Fruit fly (Drosophila melanogaster) whole organism, embryonic: Measurements from ENCODE around the gene Piezo.

Source experiments
- Awh ChIP-seq: fragments of 200-800 bp; sonication (Bioruptor generic); IDR thresholded peaks from 2 replicates; pipeline ENCODE4, ENCODE4 v1.3.6; 2022; ENCODE audit warnings: missing biosample characterization, missing genetic modification characterization
- Blimp-1 ChIP-seq: fragments of 200-800 bp; sonication (Bioruptor generic); optimal IDR thresholded peaks from 3 replicates; lab custom pipeline; 2018; ENCODE audit warnings: missing biosample characterization, missing genetic modification characterization, mild to moderate bottlenecking, moderate library complexity, missing genetic modification reagents
- BtbVII ChIP-seq: fragments of 200-800 bp; sonication (Bioruptor generic); optimal IDR thresholded peaks from 3 replicates; lab custom pipeline; 2017; ENCODE audit warnings: missing biosample characterization, mild to moderate bottlenecking, missing genetic modification characterization
- CG13624 ChIP-seq: fragments of 200-800 bp; sonication (Bioruptor generic); optimal IDR thresholded peaks from 2 replicates; lab custom pipeline; 2016; ENCODE audit warnings: missing biosample characterization, missing genetic modification characterization
- CG14050 ChIP-seq: fragments of 200-800 bp; sonication (Bioruptor generic); IDR thresholded peaks from 3 replicates; pipeline ENCODE4 v1.3.6; 2022; ENCODE audit warnings: missing biosample characterization, missing genetic modification characterization
- CG15011 ChIP-seq: fragments of 200-800 bp; sonication (Bioruptor generic); optimal IDR thresholded peaks from 3 replicates; lab custom pipeline; 2018; ENCODE audit warnings: missing biosample characterization, mild to moderate bottlenecking, missing genetic modification characterization
- CG16815 ChIP-seq: fragments of 200-800 bp; sonication (Bioruptor generic); optimal IDR thresholded peaks from 3 replicates; lab custom pipeline; 2017; ENCODE audit warnings: missing biosample characterization, mild to moderate bottlenecking, missing genetic modification characterization
- CG16863 ChIP-seq: fragments of 200-800 bp; sonication (Bioruptor generic); optimal IDR thresholded peaks from 3 replicates; lab custom pipeline; 2016; ENCODE audit warnings: missing biosample characterization, missing genetic modification characterization
- CG17328 ChIP-seq: fragments of 200-800 bp; sonication (Bioruptor generic); IDR thresholded peaks from 2 replicates; pipeline ENCODE4 v1.3.6; 2022; ENCODE audit warnings: missing biosample characterization, missing genetic modification characterization
- CG17361 ChIP-seq: fragments of 200-800 bp; sonication (Bioruptor generic); IDR thresholded peaks from 3 replicates; pipeline ENCODE4 v1.3.6; 2022; ENCODE audit warnings: missing biosample characterization, missing genetic modification characterization
- CG17385 ChIP-seq: fragments of 200-800 bp; sonication (Bioruptor generic); optimal IDR thresholded peaks from 3 replicates; lab custom pipeline; 2018; ENCODE audit warnings: missing biosample characterization, mild to moderate bottlenecking, missing genetic modification characterization
- CG2129 ChIP-seq: fragments of 200-800 bp; sonication (Bioruptor generic); IDR thresholded peaks from 2 replicates; pipeline ENCODE4 v1.3.6; 2022; ENCODE audit warnings: missing biosample characterization, missing genetic modification characterization; ENCODE audit not compliant: partially characterized antibody
- CG2712 ChIP-seq: fragments of 200-800 bp; optimal IDR thresholded peaks from 3 replicates; lab custom pipeline; 2019; ENCODE audit warnings: missing biosample characterization, mild to moderate bottlenecking, missing genetic modification characterization, moderate library complexity
- CG30431 ChIP-seq: fragments of 200-800 bp; sonication (Bioruptor generic); optimal IDR thresholded peaks from 2 replicates; lab custom pipeline; 2017; ENCODE audit warnings: missing biosample characterization, missing genetic modification characterization
- CG31224 ChIP-seq: fragments of 200-800 bp; sonication (Bioruptor generic); IDR thresholded peaks from 2 replicates; pipeline ENCODE4 v1.3.6; 2022; ENCODE audit warnings: missing biosample characterization, missing genetic modification characterization
- CG32772 ChIP-seq: fragments of 200-800 bp; sonication (Bioruptor generic); IDR thresholded peaks from 2 replicates; pipeline ENCODE4 v1.3.6; 2022; ENCODE audit warnings: missing biosample characterization, missing genetic modification characterization
- CG33213 ChIP-seq: fragments of 200-800 bp; sonication (Bioruptor generic); optimal IDR thresholded peaks from 3 replicates; lab custom pipeline; 2016; ENCODE audit warnings: missing biosample characterization, missing genetic modification characterization
- CG33557 ChIP-seq: fragments of 200-800 bp; sonication (Bioruptor generic); optimal IDR thresholded peaks from 2 replicates; lab custom pipeline; 2019; ENCODE audit warnings: missing biosample characterization, mild to moderate bottlenecking, missing genetic modification characterization, moderate library complexity
- CG34376 ChIP-seq: fragments of 200-800 bp; sonication (Bioruptor generic); optimal IDR thresholded peaks from 2 replicates; lab custom pipeline; 2018; ENCODE audit warnings: missing biosample characterization, mild to moderate bottlenecking, missing genetic modification characterization
- CG3726 ChIP-seq: fragments of 200-800 bp; sonication (Bioruptor generic); IDR thresholded peaks from 3 replicates; pipeline ENCODE4, ENCODE4 v1.3.6; 2022; ENCODE audit warnings: missing biosample characterization, missing genetic modification characterization
- CG5180 ChIP-seq: fragments of 200-800 bp; sonication (Bioruptor generic); optimal IDR thresholded peaks from 3 replicates; lab custom pipeline; 2017; ENCODE audit warnings: missing biosample characterization, missing genetic modification characterization, mild to moderate bottlenecking, moderate library complexity, missing genetic modification reagents
- CG6254 ChIP-seq: fragments of 200-800 bp; sonication (Bioruptor generic); optimal IDR thresholded peaks from 3 replicates; lab custom pipeline; 2017; ENCODE audit warnings: mild to moderate bottlenecking, missing biosample characterization, missing genetic modification reagents, missing genetic modification characterization
- CG6683 ChIP-seq: fragments of 200-800 bp; sonication (Bioruptor generic); optimal IDR thresholded peaks from 2 replicates; lab custom pipeline; 2017; ENCODE audit warnings: missing biosample characterization, mild to moderate bottlenecking, missing genetic modification characterization, missing genetic modification reagents
- CG8765 ChIP-seq: fragments of 200-800 bp; sonication (Bioruptor generic); IDR thresholded peaks from 2 replicates; pipeline ENCODE4 v1.3.6; 2022; ENCODE audit warnings: missing biosample characterization, missing genetic modification characterization
- CG9932 ChIP-seq: fragments of 200-800 bp; sonication (Bioruptor generic); IDR thresholded peaks from 2 replicates; pipeline ENCODE4 v1.3.6; 2022; ENCODE audit warnings: missing biosample characterization, missing genetic modification characterization
- Dbx ChIP-seq: fragments of 200-800 bp; sonication (Bioruptor generic); IDR thresholded peaks from 3 replicates; pipeline ENCODE4 v1.3.6; 2022; ENCODE audit warnings: missing biosample characterization, missing genetic modification characterization
- Fer3 ChIP-seq: fragments of 200-800 bp; sonication (Bioruptor generic); optimal IDR thresholded peaks from 2 replicates; lab custom pipeline; 2018; ENCODE audit warnings: missing biosample characterization, mild to moderate bottlenecking, missing genetic modification characterization, moderate library complexity
- H2.0 ChIP-seq: fragments of 200-800 bp; sonication (Bioruptor generic); IDR thresholded peaks from 2 replicates; pipeline ENCODE4 v1.3.6; 2022; ENCODE audit warnings: missing biosample characterization, missing genetic modification characterization
- HHEX ChIP-seq: fragments of 200-800 bp; sonication (Bioruptor generic); optimal IDR thresholded peaks from 3 replicates; lab custom pipeline; 2017; ENCODE audit warnings: missing biosample characterization, mild to moderate bottlenecking, missing genetic modification characterization, missing genetic modification reagents
- Hr51 ChIP-seq, 2 experiments: fragments of 200-800 bp; sonication (Bioruptor generic); optimal IDR thresholded peaks; 2 replicates in 1 of 2; 3 replicates in 1 of 2; lab custom pipeline; 2016 to 2018; ENCODE audit warnings: missing biosample characterization in 2 of 2, missing genetic modification characterization in 2 of 2, mild to moderate bottlenecking in 1 of 2, moderate library complexity in 1 of 2
- NC2β ChIP-seq: fragments of 200-800 bp; sonication (Bioruptor generic); optimal IDR thresholded peaks from 2 replicates; lab custom pipeline; 2016; ENCODE audit warnings: missing biosample characterization, missing genetic modification characterization
- Spps ChIP-seq: fragments of 200-800 bp; sonication (Bioruptor generic); optimal IDR thresholded peaks from 2 replicates; lab custom pipeline; 2018; ENCODE audit warnings: missing biosample characterization, mild to moderate bottlenecking, missing genetic modification characterization
- ara ChIP-seq: fragments of 200-800 bp; sonication (Bioruptor generic); IDR thresholded peaks from 2 replicates; pipeline ENCODE4 v1.3.6; 2022; ENCODE audit warnings: missing biosample characterization, missing genetic modification characterization
- bab2 ChIP-seq: fragments of 200-800 bp; sonication (Bioruptor generic); optimal IDR thresholded peaks from 2 replicates; lab custom pipeline; 2016; ENCODE audit warnings: missing biosample characterization, missing genetic modification characterization
- chinmo ChIP-seq: fragments of 200-800 bp; sonication (Bioruptor generic); IDR thresholded peaks from 4 replicates; pipeline ENCODE4 v1.3.6; 2022; ENCODE audit warnings: missing biosample characterization, missing genetic modification characterization; ENCODE audit not compliant: partially characterized antibody
- chn ChIP-seq: fragments of 200-800 bp; sonication (Bioruptor generic); optimal IDR thresholded peaks from 2 replicates; lab custom pipeline; 2016; ENCODE audit warnings: missing biosample characterization, missing genetic modification characterization
- crol ChIP-seq: fragments of 200-800 bp; sonication (Bioruptor generic); IDR thresholded peaks from 2 replicates; pipeline ENCODE4 v1.3.6; 2022; ENCODE audit warnings: missing biosample characterization, missing genetic modification characterization
- fu2 ChIP-seq: fragments of 200-800 bp; sonication (Bioruptor generic); optimal IDR thresholded peaks from 2 replicates; lab custom pipeline; 2016; ENCODE audit warnings: missing biosample characterization, missing genetic modification characterization
- ham ChIP-seq: fragments of 200-800 bp; sonication (Bioruptor generic); IDR thresholded peaks from 2 replicates; pipeline ENCODE4 v1.3.6; 2022; ENCODE audit warnings: missing biosample characterization, missing genetic modification characterization
- ind ChIP-seq: fragments of 200-800 bp; sonication (Bioruptor generic); optimal IDR thresholded peaks from 3 replicates; lab custom pipeline; 2016; ENCODE audit warnings: missing biosample characterization, missing genetic modification characterization
- jing ChIP-seq: fragments of 200-800 bp; sonication (Bioruptor generic); optimal IDR thresholded peaks from 2 replicates; lab custom pipeline; 2018; ENCODE audit warnings: missing biosample characterization, mild to moderate bottlenecking, missing genetic modification characterization
- jumu ChIP-seq: fragments of 200-800 bp; sonication (Bioruptor generic); optimal IDR thresholded peaks from 3 replicates; lab custom pipeline; 2016; ENCODE audit warnings: missing biosample characterization, missing genetic modification characterization
- lilli ChIP-seq: fragments of 200-800 bp; sonication (Bioruptor generic); optimal IDR thresholded peaks from 3 replicates; lab custom pipeline; 2016; ENCODE audit warnings: missing biosample characterization, missing genetic modification characterization
- nau ChIP-seq: fragments of 200-800 bp; sonication (Bioruptor generic); optimal IDR thresholded peaks from 3 replicates; lab custom pipeline; 2017; ENCODE audit warnings: missing biosample characterization, mild to moderate bottlenecking, missing genetic modification characterization, missing genetic modification reagents
- pho ChIP-seq: fragments of 200-800 bp; sonication (Bioruptor generic); optimal IDR thresholded peaks from 2 replicates; lab custom pipeline; 2016; ENCODE audit warnings: missing biosample characterization, missing genetic modification characterization
- prd ChIP-seq, 3 experiments: fragments of >200 bp in 2 of 3; fragments of 200-800 bp in 1 of 3; sonication (Bioruptor generic) in 1 of 3; optimal IDR thresholded peaks in 2 of 3; IDR thresholded peaks in 1 of 3; 2 replicates in 2 of 3; 3 replicates in 1 of 3; pipeline versions ENCODE4 v1.3.6 to Lab custom; 2017 to 2022; ENCODE audit warnings: missing biosample characterization in 1 of 3, missing genetic modification characterization in 1 of 3
- slp2 ChIP-seq: fragments of 200-800 bp; sonication (Bioruptor generic); optimal IDR thresholded peaks from 2 replicates; lab custom pipeline; 2016; ENCODE audit warnings: missing biosample characterization, missing genetic modification characterization
- tgo ChIP-seq: fragments of 200-800 bp; sonication (Bioruptor generic); IDR thresholded peaks from 3 replicates; pipeline ENCODE4 v1.3.6; 2022; ENCODE audit warnings: missing biosample characterization, missing genetic modification characterization
- tup ChIP-seq: fragments of 200-800 bp; sonication (Bioruptor generic); optimal IDR thresholded peaks from 2 replicates; lab custom pipeline; 2016; ENCODE audit warnings: missing biosample characterization, mild to moderate bottlenecking, missing genetic modification characterization, moderate library complexity
- yki ChIP-seq: fragments of >200 bp; optimal IDR thresholded peaks from 3 replicates; lab custom pipeline; 2018

Gene Piezo

DNA sequence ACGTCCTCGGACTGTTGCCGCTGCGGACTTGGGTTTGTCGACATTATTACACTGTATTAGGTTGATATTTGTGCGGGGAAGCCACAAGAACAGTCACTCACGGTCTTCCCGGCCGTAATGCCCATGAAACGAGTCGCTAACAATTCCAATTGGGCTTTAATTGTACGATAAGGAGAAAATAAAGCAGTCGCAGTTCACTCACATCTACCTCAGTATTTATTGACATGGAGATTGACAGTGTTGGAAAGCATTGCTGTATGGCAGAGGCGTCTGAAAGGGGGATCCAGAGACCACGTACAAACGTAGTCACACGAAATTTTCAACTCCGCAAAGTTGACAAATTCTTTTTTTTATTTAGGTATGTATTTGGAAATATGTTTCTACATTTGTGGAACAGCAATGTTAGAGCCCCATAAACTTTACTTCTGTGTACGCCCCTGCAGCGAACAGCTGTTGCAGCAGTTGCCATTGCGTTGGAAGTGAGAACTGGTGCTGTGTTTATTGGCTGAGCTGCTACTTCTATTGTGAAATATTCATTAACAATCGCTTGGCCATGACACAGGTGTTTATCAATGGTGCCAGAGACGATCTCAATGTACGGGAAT lies 49.9 kb downstream of the Piezo start, which contains the start of the genes CG8372 and CG8360 (continued):
- TF ChIP-seq CG17385 (GFP tag; lab: Kevin White, UChicago) (peak; percentile 97), CG13624 (peak; percentile 99), CG30431 (GFP tag; lab: Kevin White, UChicago) (peak; percentile 98), H2.0 (GFP tag; lab: Robert Waterston, UW) (peak; percentile 99), CG15011 (peak; percentile 97), HHEX (GFP tag; lab: Kevin White, UChicago) (peak; percentile 99), CG16815 (GFP tag; lab: Kevin White, UChicago) (peak; percentile 98), tup (GFP tag; lab: Kevin White, UChicago) (peak; percentile 99), CG5180 (GFP tag; lab: Kevin White, UChicago) (peak; percentile 91), chinmo (GFP tag; lab: Robert Waterston, UW) (0 out of 4 replicates have a peak, but pooled peaks have one; percentile 73), bab2 (GFP tag; lab: Kevin White, UChicago) (peak; percentile 99), Fer3 (peak; percentile 98), CG8765 (peak; percentile 99), NC2β (GFP tag; lab: Kevin White, UChicago) (peak; percentile 98), CG31224 (GFP tag; lab: Robert Waterston, UW) (peak; percentile 97), CG3726 (GFP tag; lab: Robert Waterston, UW) (peak; percentile 98), CG34376 (GFP tag; lab: Kevin White, UChicago) (peak; percentile 98), fu2 (GFP tag; lab: Kevin White, UChicago) (peak; percentile 99), CG32772 (GFP tag; lab: Robert Waterston, UW) (peak; percentile 99), tgo (peak; percentile 99), CG2129 (GFP tag; lab: Robert Waterston, UW) (no peak), prd (optimal IDR thresholded peaks at IDR 0.05; lab: Kevin White, UChicago) (no peak), prd (GFP tag; IDR thresholded peaks at IDR 0.05; lab: Robert Waterston, UW) (peak; percentile 100), ind (GFP tag; lab: Kevin White, UChicago) (peak; percentile 99), CG33557 (GFP tag; lab: Kevin White, UChicago) (peak; percentile 95), Hr51 (GFP tag; optimal IDR thresholded peaks at IDR 0.05; lab: Kevin White, UChicago) (peak; percentile 99), nau (peak; percentile 99), Blimp-1 (GFP tag; lab: Kevin White, UChicago) (peak; percentile 97), Dbx (peak; percentile 98), jumu (GFP tag; lab: Kevin White, UChicago) (peak; percentile 99), CG2712 (tag; lab: Kevin White, UChicago) (peak; percentile 99), lilli (peak; percentile 100), pho (GFP tag; lab: Kevin White, UChicago) (peak; percentile 99), chn (GFP tag; lab: Kevin White, UChicago) (peak; percentile 99), CG16863 (GFP tag; lab: Kevin White, UChicago) (peak; percentile 99), CG33213 (peak; percentile 99), CG6683 (GFP tag; lab: Kevin White, UChicago) (peak; percentile 95), CG9932 (GFP tag; lab: Robert Waterston, UW) (peak; percentile 99), CG17328 (GFP tag; lab: Robert Waterston, UW) (peak; percentile 99), slp2 (GFP tag; lab: Kevin White, UChicago) (peak; percentile 99), jing (GFP tag; lab: Kevin White, UChicago) (peak; percentile 99), CG17361 (GFP tag; lab: Robert Waterston, UW) (peak; percentile 97), CG14050 (GFP tag; lab: Robert Waterston, UW) (peak; percentile 99), ara (GFP tag; lab: Robert Waterston, UW) (peak; percentile 99), Spps (tag; lab: Kevin White, UChicago) (peak; percentile 97), BtbVII (GFP tag; lab: Kevin White, UChicago) (peak; percentile 98), yki (lab: Kevin White, UChicago) (no peak), CG6254 (GFP tag; lab: Kevin White, UChicago) (peak; percentile 96), Awh (GFP tag; lab: Robert Waterston, UW) (peak; percentile 99), crol (peak; percentile 79), ham (GFP tag; lab: Robert Waterston, UW) (peak; percentile 93)
